Worm (Caenorhabditis elegans): ENCODE measurements around the gene Y32H12A.1.

Y32H12A.1 gene

DNA sequence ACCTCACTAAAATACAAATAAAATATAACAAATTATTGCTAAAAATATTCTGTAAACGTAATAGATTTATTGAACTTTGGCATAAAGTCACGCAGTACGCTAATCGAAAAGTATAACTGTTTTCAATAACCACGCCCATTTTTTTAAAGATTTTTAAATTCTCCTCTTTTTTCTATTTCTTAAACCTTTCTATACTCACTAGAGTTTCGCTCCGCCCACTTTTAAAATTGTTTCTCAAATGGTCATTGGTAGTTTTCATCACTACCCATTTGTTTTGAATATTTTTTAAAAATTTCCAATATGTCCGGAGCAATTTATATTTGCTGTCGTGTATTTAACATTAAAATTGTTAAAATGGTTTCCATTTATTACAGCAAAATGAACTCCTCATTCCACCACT, at the start of gene Y32H12A.1:
TSS of gene Y32H12A.1 (plus strand) at position 301 of the 400 bp plus-strand sequence.
- TF ChIP-seq nhr-25 (tag; optimal IDR thresholded peaks at IDR 0.05; ENCODE audit: borderline replicate concordance, insufficient read depth), result no peak

DNA sequence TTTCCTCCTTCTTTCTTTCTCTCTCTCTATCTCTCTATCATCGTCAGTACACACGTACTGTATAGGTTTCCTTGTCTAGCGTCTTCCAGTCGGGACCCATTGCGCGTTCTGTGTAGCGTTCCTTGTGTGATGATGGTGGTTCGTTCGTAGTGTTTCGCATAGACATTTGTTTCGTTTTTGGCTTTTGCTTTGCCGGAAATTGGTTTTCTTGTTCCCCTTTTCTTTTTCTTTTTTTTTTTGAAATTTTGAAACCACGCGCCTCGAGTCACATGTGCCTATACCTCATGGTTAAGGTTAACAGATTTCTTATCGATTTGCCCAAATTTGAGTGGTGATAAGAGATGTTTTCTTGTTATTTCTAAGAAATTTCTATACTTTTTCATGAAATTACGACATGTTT, 43.4 kb upstream of the Y32H12A.1 start:
- TF ChIP-seq hlh-30 (tag; optimal IDR thresholded peaks at IDR 0.05; ENCODE audit: insufficient read depth) (peak; percentile 46), daf-16 (GFP tag; optimal IDR thresholded peaks at IDR 0.05) (no peak), daf-16 (tag; optimal IDR thresholded peaks at IDR 0.05) (peak; percentile 43), zfp-2 (tag; optimal IDR thresholded peaks at IDR 0.05) (no peak), dve-1 (tag; optimal IDR thresholded peaks at IDR 0.05; ENCODE audit: insufficient read depth) (peak; percentile 42)

DNA sequence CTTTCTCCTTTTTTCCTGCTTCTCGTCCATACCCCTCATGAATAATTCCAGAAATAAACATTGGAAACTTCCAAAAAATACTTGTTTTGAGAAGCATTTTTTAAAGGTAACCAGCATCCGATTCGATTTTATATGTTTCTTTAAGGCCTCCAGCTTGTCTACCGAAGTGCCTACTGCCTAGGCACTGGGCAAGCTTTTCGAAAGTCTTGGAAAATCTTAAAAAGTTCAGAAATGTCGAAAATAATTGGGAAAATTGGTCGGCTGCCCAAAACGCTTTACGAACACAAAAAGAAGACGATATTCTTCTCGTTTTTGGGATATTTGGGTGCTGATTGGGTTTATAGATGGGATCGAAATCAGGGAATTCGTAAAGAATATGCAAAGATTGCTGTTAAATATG, 40.3 kb upstream of the Y32H12A.1 start, which contains the start of gene F52C9.3:
TSS of gene F52C9.3 (plus strand) at position 225 of the 400 bp plus-strand sequence.
- TF ChIP-seq zip-2 (tag; optimal IDR thresholded peaks at IDR 0.05), result no peak
- no peak for TF ChIP-seq skn-1 (tag; optimal IDR thresholded peaks at IDR 0.05)
- TF ChIP-seq lsy-2 (tag; optimal IDR thresholded peaks at IDR 0.05), result no peak
- no peak for TF ChIP-seq daf-12 (tag; optimal IDR thresholded peaks at IDR 0.05)
- TF ChIP-seq nhr-111 (GFP tag; optimal IDR thresholded peaks at IDR 0.05), result no peak
- no peak for TF ChIP-seq dmd-9 (GFP tag; IDR thresholded peaks at IDR 0.05)
- no peak for TF ChIP-seq mdt-29 (GFP tag; IDR thresholded peaks at IDR 0.05)
- no peak for TF ChIP-seq Y48G9A.11 (GFP tag; IDR thresholded peaks at IDR 0.05)
- TF ChIP-seq dmd-6 (GFP tag; IDR thresholded peaks at IDR 0.05), result no peak
- TF ChIP-seq daf-19 (GFP tag; conservative IDR thresholded peaks at IDR 0.05), result no peak
- TF ChIP-seq ama-1 (optimal IDR thresholded peaks at IDR 0.05), result peak; percentile 82
- TF ChIP-seq nhr-102 (tag; optimal IDR thresholded peaks at IDR 0.05), result no peak
- no peak for TF ChIP-seq F26F4.8 (GFP tag; conservative IDR thresholded peaks at IDR 0.05)
- TF ChIP-seq cey-2 (tag; optimal IDR thresholded peaks at IDR 0.05; ENCODE audit: borderline replicate concordance, insufficient read depth), result no peak
- no peak for TF ChIP-seq hlh-30 (tag; optimal IDR thresholded peaks at IDR 0.05; ENCODE audit: insufficient read depth)
- no peak for TF ChIP-seq dmd-8 (GFP tag; IDR thresholded peaks at IDR 0.05)
- TF ChIP-seq hif-1 (tag; optimal IDR thresholded peaks at IDR 0.05), result no peak
- no peak for TF ChIP-seq nhr-28 (tag; optimal IDR thresholded peaks at IDR 0.05)
- TF ChIP-seq F10B5.3 (tag; optimal IDR thresholded peaks at IDR 0.05), result no peak
- no peak for TF ChIP-seq fos-1 (tag; optimal IDR thresholded peaks at IDR 0.05)
- 0 out of 2 replicates have a peak, but pooled peaks have one; percentile 39 for TF ChIP-seq T26A8.4 (GFP tag; IDR thresholded peaks at IDR 0.05)
- no peak for TF ChIP-seq dpl-1 (GFP tag; optimal IDR thresholded peaks at IDR 0.05)
- no peak for TF ChIP-seq egl-27 (tag; optimal IDR thresholded peaks at IDR 0.05)
- TF ChIP-seq R02D3.7 (tag; optimal IDR thresholded peaks at IDR 0.05), result no peak
- TF ChIP-seq ZK546.5 (tag; optimal IDR thresholded peaks at IDR 0.05), result no peak
- TF ChIP-seq Y5F2A.4 (GFP tag; optimal IDR thresholded peaks at IDR 0.05), result no peak
- peak; percentile 1 for TF ChIP-seq mes-2 (tag; optimal IDR thresholded peaks at IDR 0.05; ENCODE audit: poor library complexity, severe bottlenecking)
- no peak for TF ChIP-seq ceh-82 (tag; optimal IDR thresholded peaks at IDR 0.05)
- TF ChIP-seq lin-38 (GFP tag; IDR thresholded peaks at IDR 0.05), result no peak
- TF ChIP-seq unc-62 (GFP tag; optimal IDR thresholded peaks at IDR 0.05 in 1 of 2), result peak in 1 of 2 experiments; percentile 42
- no peak for TF ChIP-seq unc-62 (tag; optimal IDR thresholded peaks at IDR 0.05)
- no peak for TF ChIP-seq tra-1 (GFP tag; IDR thresholded peaks at IDR 0.05)
- no peak for TF ChIP-seq duxl-1 (tag; optimal IDR thresholded peaks at IDR 0.05; ENCODE audit: poor library complexity)
- no peak for TF ChIP-seq daf-16 (GFP tag; optimal IDR thresholded peaks at IDR 0.05)
- TF ChIP-seq daf-16 (tag; optimal IDR thresholded peaks at IDR 0.05), result peak; percentile 23
- TF ChIP-seq aha-1 (tag), result peak; percentile 80
- no peak for TF ChIP-seq mxl-2 (GFP tag; conservative IDR thresholded peaks at IDR 0.05)
- no peak for TF ChIP-seq ceh-44 (GFP tag; IDR thresholded peaks at IDR 0.05)
- TF ChIP-seq aly-2 (tag; optimal IDR thresholded peaks at IDR 0.05), result no peak
- TF ChIP-seq gei-8 (GFP tag; optimal IDR thresholded peaks at IDR 0.05), result no peak
- TF ChIP-seq lin-15B (tag; optimal IDR thresholded peaks at IDR 0.05), result no peak

Data from whole organism, L4 larva.